Fruit fly (Drosophila melanogaster): Measurements from ENCODE around the gene mrt.

The mrt gene

dm6 chr3R:27238438-27239301 lies 43.8 kb downstream of the mrt start, which contains the start of the genes CG31064 and PolA2 (continued):
- no peak for TF ChIP-seq gem (tag; optimal IDR thresholded peaks at IDR 0.05)
- no peak for TF ChIP-seq h (optimal IDR thresholded peaks at IDR 0.05)
- TF ChIP-seq Gsc (GFP tag; IDR thresholded peaks at IDR 0.05): no peak
- TF ChIP-seq CG14710 (tag; optimal IDR thresholded peaks at IDR 0.05): peak; percentile 76
- TF ChIP-seq tup (GFP tag; optimal IDR thresholded peaks at IDR 0.05): no peak
- no peak for TF ChIP-seq dan (GFP tag; IDR thresholded peaks at IDR 0.05)
- TF ChIP-seq crp (GFP tag; optimal IDR thresholded peaks at IDR 0.05): peak; percentile 89 to 97
- TF ChIP-seq Vsx1 (GFP tag; optimal IDR thresholded peaks at IDR 0.05): no peak
- TF ChIP-seq CG1603 (tag; optimal IDR thresholded peaks at IDR 0.05): no peak
- no peak for TF ChIP-seq HLH54F (GFP tag; optimal IDR thresholded peaks at IDR 0.05)
- no peak for TF ChIP-seq Usf (GFP tag; optimal IDR thresholded peaks at IDR 0.05)
- TF ChIP-seq jing (GFP tag; optimal IDR thresholded peaks at IDR 0.05): no peak
- no peak for TF ChIP-seq CG3726 (GFP tag; IDR thresholded peaks at IDR 0.05)
- peak; percentile 80 for TF ChIP-seq vnd (GFP tag; IDR thresholded peaks at IDR 0.05; ENCODE audit: partially characterized antibody)
- TF ChIP-seq Six4 (GFP tag; optimal IDR thresholded peaks at IDR 0.05): no peak
- no peak for TF ChIP-seq maf-S (GFP tag; optimal IDR thresholded peaks at IDR 0.05)
- no peak for TF ChIP-seq ranshi (GFP tag; IDR thresholded peaks at IDR 0.05)
- no peak for TF ChIP-seq CG9437 (GFP tag; optimal IDR thresholded peaks at IDR 0.05)
- no peak for TF ChIP-seq Ets65A (GFP tag)
- no peak for TF ChIP-seq CG18262 (tag; optimal IDR thresholded peaks at IDR 0.05)
- no peak for TF ChIP-seq CG12744 (GFP tag; optimal IDR thresholded peaks at IDR 0.05)
- TF ChIP-seq CG17385 (GFP tag; optimal IDR thresholded peaks at IDR 0.05): no peak
- TF ChIP-seq CG12299 (tag; optimal IDR thresholded peaks at IDR 0.05): no peak
- TF ChIP-seq ems (GFP tag; optimal IDR thresholded peaks at IDR 0.05): no peak
- no peak for TF ChIP-seq CG6683 (GFP tag; optimal IDR thresholded peaks at IDR 0.05)
- peak; percentile 94 for TF ChIP-seq Sry-δ (GFP tag; optimal IDR thresholded peaks at IDR 0.05)
- peak; percentile 95 for TF ChIP-seq pzg (GFP tag; optimal IDR thresholded peaks at IDR 0.05)
- TF ChIP-seq Lpt (GFP tag; optimal IDR thresholded peaks at IDR 0.05): no peak
- TF ChIP-seq so (GFP tag; IDR thresholded peaks at IDR 0.05): no peak
- no peak for TF ChIP-seq Ptx1 (GFP tag; IDR thresholded peaks at IDR 0.05)
- no peak for TF ChIP-seq zfh1 (GFP tag; IDR thresholded peaks at IDR 0.05)
- TF ChIP-seq CG6272 (GFP tag; IDR thresholded peaks at IDR 0.05): no peak
- no peak for TF ChIP-seq org-1 (GFP tag; optimal IDR thresholded peaks at IDR 0.05)
- TF ChIP-seq PHDP (tag; optimal IDR thresholded peaks at IDR 0.05): no peak
- no peak for TF ChIP-seq CG10654 (GFP tag; optimal IDR thresholded peaks at IDR 0.05)
- TF ChIP-seq corto (GFP tag; optimal IDR thresholded peaks at IDR 0.05): no peak
- no peak for TF ChIP-seq GATAe (GFP tag; conservative IDR thresholded peaks at IDR 0.05)
- TF ChIP-seq CG13894 (tag; optimal IDR thresholded peaks at IDR 0.05): no peak
- peak; percentile 88 for TF ChIP-seq Med (GFP tag)
- no peak for TF ChIP-seq yki (optimal IDR thresholded peaks at IDR 0.05)
- TF ChIP-seq CG30403 (GFP tag; optimal IDR thresholded peaks at IDR 0.05): no peak
- no peak for TF ChIP-seq CG15073 (GFP tag; optimal IDR thresholded peaks at IDR 0.05)
- TF ChIP-seq Mad (GFP tag; optimal IDR thresholded peaks at IDR 0.05): no peak
- peak; percentile 7 for TF ChIP-seq CG13624 (GFP tag; optimal IDR thresholded peaks at IDR 0.05)
- TF ChIP-seq CG7357 (GFP tag; IDR thresholded peaks at IDR 0.05): no peak
- peak; percentile 60; the same call in 1 of the 2 replicates for TF ChIP-seq inv (GFP tag; IDR thresholded peaks at IDR 0.05; ENCODE audit: partially characterized antibody)
- no peak for TF ChIP-seq bowl (GFP tag; IDR thresholded peaks at IDR 0.05)
- no peak for TF ChIP-seq CG14667 (GFP tag; IDR thresholded peaks at IDR 0.05)
- TF ChIP-seq B-H1 (GFP tag; IDR thresholded peaks at IDR 0.05): no peak
- TF ChIP-seq pan (optimal IDR thresholded peaks at IDR 0.05): no peak
- TF ChIP-seq pan (GFP tag; optimal IDR thresholded peaks at IDR 0.05 in 1 of 2, IDR thresholded peaks at IDR 0.05 in 1 of 2): no peak
